Worm (Caenorhabditis elegans) whole organism, dauer: Measurements from ENCODE around the gene txt-1.

ENCODE experiments used
- unc-62 ChIP-seq: sonication (generic microtip); optimal IDR thresholded peaks from 2 replicates; lab custom pipeline; 2017; ENCODE audit warnings: missing biosample characterization, missing genetic modification reagents, missing genetic modification characterization

txt-1 gene

ce11 chrII:128929-129328, 22.9 kb downstream of the txt-1 start, which contains the start of gene srd-3:
Gene srd-3, minus strand, starts transcription at chrII:129029.
- no peak for TF ChIP-seq unc-62

ce11 chrII:129770-130169, 23.8 kb downstream of the txt-1 start:
- no peak for TF ChIP-seq unc-62

DNA sequence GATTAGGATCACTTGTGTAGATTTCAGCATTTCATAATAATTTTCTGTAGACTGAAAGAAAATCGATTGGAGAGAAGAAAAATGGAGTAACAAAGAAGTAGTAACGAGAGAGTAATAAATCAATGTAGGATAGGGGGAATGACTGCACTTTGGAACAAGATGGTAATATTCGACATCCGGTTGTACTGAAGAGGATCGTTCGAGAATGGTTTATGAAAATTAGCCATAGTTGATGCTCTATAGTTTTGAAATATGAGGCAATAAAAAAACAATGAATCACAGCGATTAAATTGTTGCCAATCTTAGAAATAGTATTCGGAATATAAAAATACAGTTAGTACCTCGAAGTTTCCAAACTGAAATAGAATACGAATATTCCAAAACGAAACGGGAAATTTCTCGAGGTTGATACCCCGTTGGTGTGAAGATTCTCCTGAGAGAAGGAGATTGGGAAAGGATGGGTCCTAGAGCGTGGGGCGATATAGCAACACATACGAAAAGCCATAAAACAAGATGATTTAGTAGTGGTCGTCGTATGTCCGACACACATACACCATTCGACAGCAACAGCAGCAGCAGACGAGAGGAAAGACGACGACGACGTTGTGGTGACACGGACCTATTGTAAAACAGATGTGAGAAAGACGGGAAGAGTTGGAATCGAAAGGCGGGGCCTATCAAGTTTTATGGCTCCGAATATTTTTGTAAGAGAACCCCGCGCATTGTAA, 27.7 kb downstream of the txt-1 start, which contains the start of gene cwn-1:
cwn-1 (minus strand) TSS at position 51 of the 728 bp plus-strand sequence.
- TF ChIP-seq unc-62: no peak

DNA sequence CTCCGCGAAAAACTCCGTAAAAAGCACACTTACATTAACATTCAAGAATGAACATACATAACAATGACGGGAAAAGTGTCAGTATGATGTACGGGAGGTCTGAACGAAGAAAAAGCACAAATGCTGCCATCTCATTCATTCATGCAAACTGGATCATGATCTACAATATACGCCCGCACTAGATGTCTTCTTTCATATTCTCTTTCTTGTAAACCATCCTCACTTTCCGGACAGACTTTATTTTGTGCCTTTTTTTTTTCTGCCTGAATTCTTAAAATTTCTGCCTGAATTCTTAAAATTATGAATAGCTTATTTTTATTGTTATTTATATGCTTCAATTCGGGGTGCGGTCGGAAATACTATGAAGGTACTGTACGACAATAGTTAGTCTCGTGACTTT, 29.2 kb downstream of the txt-1 start, which contains the start of gene K10B4.1:
K10B4.1 (plus strand) TSS at position 301 of the 400 bp plus-strand sequence.
- TF ChIP-seq unc-62: no peak

DNA sequence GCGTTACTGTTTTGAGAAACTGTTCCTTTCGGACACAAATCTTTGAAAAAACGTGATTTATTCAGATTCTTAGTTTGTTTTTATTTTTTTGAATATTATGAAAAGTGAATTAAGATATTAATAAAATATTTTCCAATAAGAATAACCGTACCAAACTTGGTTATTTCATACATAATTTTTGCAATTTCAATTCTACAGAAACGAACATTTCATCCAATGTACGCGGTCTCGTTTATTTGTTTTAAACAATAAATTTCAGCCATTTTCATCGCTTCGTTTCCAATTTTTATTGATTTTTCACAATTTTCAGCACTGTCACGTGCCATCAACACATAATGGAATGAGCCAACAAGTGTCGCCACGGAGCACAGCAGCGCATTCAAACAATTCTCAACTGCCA, 40.9 kb downstream of the txt-1 start, which contains the start of gene T25D3.4:
T25D3.4 (plus strand) TSS at position 301 of the 400 bp plus-strand sequence.
- no peak for TF ChIP-seq unc-62

DNA sequence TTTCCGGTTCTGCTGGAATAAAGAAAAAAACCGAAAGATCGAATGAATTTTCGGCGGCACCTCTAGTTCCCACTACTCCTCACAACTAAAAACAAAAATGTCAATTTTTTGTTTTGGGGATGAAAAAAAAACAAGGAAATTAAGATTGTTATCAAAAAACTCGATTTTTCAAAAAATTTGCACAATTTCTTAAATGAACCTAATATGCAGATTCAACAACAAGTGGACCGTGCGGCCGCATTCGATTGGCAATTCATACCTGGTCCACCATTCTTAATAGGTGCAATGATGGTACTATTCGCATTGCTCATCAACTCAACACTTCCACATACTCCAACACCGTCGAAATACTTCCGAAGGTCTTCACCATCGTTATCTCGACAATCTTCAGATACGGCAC, 45.5 kb downstream of the txt-1 start:
- TF ChIP-seq unc-62: no peak

ce11 chrII:152283-152682, 46.3 kb downstream of the txt-1 start, which contains the start of gene T25D3.3:
Gene T25D3.3, plus strand, starts transcription at chrII:152583.
- no peak for TF ChIP-seq unc-62

ce11 chrII:155904-156303, 49.9 kb downstream of the txt-1 start, which contains the start of gene mrpl-28:
Gene mrpl-28, minus strand, starts transcription at chrII:156009.
- TF ChIP-seq unc-62: no peak
